Worm (Caenorhabditis elegans): Measurements from ENCODE around the gene ags-3.
A peak's percentile ranks its signal among the peaks of the same experiment; 100 is the strongest.

The ags-3 gene

DNA sequence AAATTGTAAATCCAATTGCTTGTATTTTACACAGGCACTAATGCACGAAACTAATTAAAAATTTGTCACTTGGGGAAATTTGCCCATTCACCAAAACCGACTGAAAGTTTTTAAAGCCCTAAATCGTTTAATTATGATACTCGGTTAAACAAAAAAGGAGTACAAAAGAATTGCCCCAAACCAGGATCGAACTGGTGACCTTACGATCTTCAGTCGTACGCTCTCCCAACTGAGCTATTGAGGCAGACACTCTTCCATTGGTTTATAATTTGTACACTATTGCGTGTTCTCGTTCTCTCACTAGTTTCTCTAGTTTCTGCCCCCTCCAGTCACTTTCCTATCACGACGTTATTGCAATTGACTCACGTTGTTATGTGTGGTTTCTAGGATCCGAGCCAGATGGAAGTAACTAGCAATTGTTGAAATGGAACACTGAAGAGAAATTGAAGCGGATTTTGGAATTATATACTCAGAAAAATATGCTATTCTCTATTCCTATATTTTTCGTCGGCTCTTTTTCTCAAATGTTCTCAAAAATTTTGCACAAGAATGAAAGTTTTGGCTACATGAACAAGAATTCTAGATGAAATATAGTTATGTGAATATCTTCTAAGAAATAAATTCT, 15.9 kb upstream of the ags-3 start (continued):
- TF ChIP-seq snpc-4 (GFP tag; optimal IDR thresholded peaks at IDR 0.05) (peak; percentile 80), snpc-4 (tag; optimal IDR thresholded peaks at IDR 0.05) (peak in 3 of 4 experiments; percentile 11 to 85 (median 77)), cebp-2 (GFP tag; IDR thresholded peaks at IDR 0.05) (no peak), ztf-6 (GFP tag; IDR thresholded peaks at IDR 0.05) (no peak), lin-26 (GFP tag; IDR thresholded peaks at IDR 0.05) (peak; percentile 85), him-1 (tag; optimal IDR thresholded peaks at IDR 0.05) (peak; percentile 85), nfya-2 (GFP tag; IDR thresholded peaks at IDR 0.05) (no peak), ceh-91 (GFP tag; IDR thresholded peaks at IDR 0.05) (no peak), dpff-1 (tag; optimal IDR thresholded peaks at IDR 0.05) (no peak), F23B12.7 (tag; optimal IDR thresholded peaks at IDR 0.05; ENCODE audit: insufficient read depth) (peak; percentile 76), tbx-9 (tag; optimal IDR thresholded peaks at IDR 0.05; ENCODE audit: borderline replicate concordance) (no peak), nfya-1 (tag; optimal IDR thresholded peaks at IDR 0.05; ENCODE audit: borderline replicate concordance, insufficient read depth) (no peak), efl-1 (GFP tag; optimal IDR thresholded peaks at IDR 0.05) (no peak), egl-18 (GFP tag; IDR thresholded peaks at IDR 0.05) (no peak), mxl-1 (tag; optimal IDR thresholded peaks at IDR 0.05) (peak; percentile 62), nfyb-1 (GFP tag; IDR thresholded peaks at IDR 0.05) (no peak), attf-5 (GFP tag; optimal IDR thresholded peaks at IDR 0.05) (peak; percentile 17), F33H1.4 (GFP tag; IDR thresholded peaks at IDR 0.05) (0 out of 2 replicates have a peak, but pooled peaks have one; percentile 26), ceh-79 (tag; optimal IDR thresholded peaks at IDR 0.05) (no peak), egl-44 (GFP tag; IDR thresholded peaks at IDR 0.05) (peak; percentile 64; the same call in 1 of the 2 replicates), lir-1 (GFP tag; conservative IDR thresholded peaks at IDR 0.05) (no peak), B0336.3 (GFP tag; IDR thresholded peaks at IDR 0.05) (no peak), let-526 (GFP tag; IDR thresholded peaks at IDR 0.05) (no peak), ceh-27 (GFP tag; optimal IDR thresholded peaks at IDR 0.05) (peak; percentile 54), ccch-3 (GFP tag; optimal IDR thresholded peaks at IDR 0.05) (no peak), ceh-100 (GFP tag; IDR thresholded peaks at IDR 0.05) (no peak), T26A5.8 (tag; optimal IDR thresholded peaks at IDR 0.05) (peak; percentile 32), nhr-120 (GFP tag; IDR thresholded peaks at IDR 0.05) (0 out of 2 replicates have a peak, but pooled peaks have one; percentile 36), F37B4.10 (GFP tag; IDR thresholded peaks at IDR 0.05) (no peak), ztf-3 (GFP tag; optimal IDR thresholded peaks at IDR 0.05) (no peak), ZK185.1 (tag; optimal IDR thresholded peaks at IDR 0.05; ENCODE audit: poor library complexity, severe bottlenecking) (peak; percentile 84), repo-1 (tag; optimal IDR thresholded peaks at IDR 0.05) (no peak), B0019.2 (GFP tag; conservative IDR thresholded peaks at IDR 0.05) (no peak), aptf-2 (GFP tag; conservative IDR thresholded peaks at IDR 0.05) (peak; percentile 50; the same call in 1 of the 2 replicates), C17E4.6 (GFP tag; IDR thresholded peaks at IDR 0.05) (no peak), lin-54 (GFP tag; optimal IDR thresholded peaks at IDR 0.05) (no peak), F57A8.1 (GFP tag; optimal IDR thresholded peaks at IDR 0.05) (no peak), F52B5.7 (tag; optimal IDR thresholded peaks at IDR 0.05) (no peak), F39B2.1 (GFP tag; IDR thresholded peaks at IDR 0.05) (no peak), rec-8 (tag; optimal IDR thresholded peaks at IDR 0.05) (peak; percentile 42 to 63), mes-4 (tag; optimal IDR thresholded peaks at IDR 0.05) (peak; percentile 72), snpc-3.4 (tag; optimal IDR thresholded peaks at IDR 0.05) (peak; percentile 86), K11D2.4 (GFP tag; IDR thresholded peaks at IDR 0.05) (no peak), hsf-1 (GFP tag; IDR thresholded peaks at IDR 0.05) (no peak), sptf-2 (GFP tag; optimal IDR thresholded peaks at IDR 0.05) (no peak), attf-6 (GFP tag; IDR thresholded peaks at IDR 0.05) (no peak), somi-1 (GFP tag; optimal IDR thresholded peaks at IDR 0.05) (no peak), hlh-12 (tag; optimal IDR thresholded peaks at IDR 0.05) (no peak)
